Worm (Caenorhabditis elegans): ENCODE data around the gene R09F10.3.
A peak's percentile ranks its signal among the peaks of the same experiment; 100 is the strongest.

R09F10.3 gene

ce11 chrX:8294586-8294985, at the start of gene R09F10.3:
Gene R09F10.3 (plus strand): TSS chrX:8294625.
- TF ChIP-seq unc-62 (GFP tag; optimal IDR thresholded peaks at IDR 0.05) (no peak), mcd-1 (GFP tag; IDR thresholded peaks at IDR 0.05) (no peak), unc-130 (GFP tag; optimal IDR thresholded peaks at IDR 0.05) (no peak), ceh-58 (GFP tag; IDR thresholded peaks at IDR 0.05) (no peak), fkh-3 (tag; optimal IDR thresholded peaks at IDR 0.05) (no peak), ztf-6 (GFP tag; IDR thresholded peaks at IDR 0.05) (no peak), sptf-2 (GFP tag; optimal IDR thresholded peaks at IDR 0.05) (no peak), sea-2 (GFP tag; IDR thresholded peaks at IDR 0.05) (peak; percentile 14; the same call in 1 of the 2 replicates), F37B4.10 (GFP tag; IDR thresholded peaks at IDR 0.05) (no peak), nhr-179 (tag; optimal IDR thresholded peaks at IDR 0.05) (no peak), rec-8 (tag; optimal IDR thresholded peaks at IDR 0.05) (no peak), zfh-2 (GFP tag; conservative IDR thresholded peaks at IDR 0.05) (peak; percentile 65), F52B5.7 (tag; optimal IDR thresholded peaks at IDR 0.05) (no peak), Y67H2A.10 (GFP tag; conservative IDR thresholded peaks at IDR 0.05) (no peak), C06A6.2 (GFP tag; conservative IDR thresholded peaks at IDR 0.05) (no peak), tbx-9 (tag; optimal IDR thresholded peaks at IDR 0.05; ENCODE audit: borderline replicate concordance) (no peak), hlh-26 (GFP tag; conservative IDR thresholded peaks at IDR 0.05) (no peak), nhr-120 (GFP tag; IDR thresholded peaks at IDR 0.05) (no peak)

ce11 chrX:8246126-8246525, 48.3 kb upstream of the R09F10.3 start, which contains the start of gene kqt-2:
Gene kqt-2 (minus strand): TSS chrX:8246369.
- TF ChIP-seq nhr-80 (tag; optimal IDR thresholded peaks at IDR 0.05) (peak; percentile 75), ekl-4 (GFP tag; IDR thresholded peaks at IDR 0.05) (no peak), rec-8 (tag; optimal IDR thresholded peaks at IDR 0.05) (no peak), tbp1 (GFP tag; optimal IDR thresholded peaks at IDR 0.05) (no peak), pbrm-1 (GFP tag; IDR thresholded peaks at IDR 0.05) (no peak), dox-1 (GFP tag; IDR thresholded peaks at IDR 0.05) (peak; percentile 35; the same call in 1 of the 2 replicates), let-607 (tag; optimal IDR thresholded peaks at IDR 0.05) (peak in 1 of 2 experiments; percentile 0), C06A6.2 (GFP tag; conservative IDR thresholded peaks at IDR 0.05) (no peak), madf-10 (tag; optimal IDR thresholded peaks at IDR 0.05) (no peak)

ce11 chrX:8247088-8247487, 47.3 kb upstream of the R09F10.3 start:
- TF ChIP-seq madf-3 (GFP tag; IDR thresholded peaks at IDR 0.05) (0 out of 2 replicates have a peak, but pooled peaks have one; percentile 59), lin-35 (GFP tag; optimal IDR thresholded peaks at IDR 0.05) (no peak)

- TF ChIP-seq K12H6.12 (tag; optimal IDR thresholded peaks at IDR 0.05) (no peak), hmg-1.2 (GFP tag; IDR thresholded peaks at IDR 0.05) (peak; percentile 42; the same call in 1 of the 2 replicates), bed-1 (GFP tag; IDR thresholded peaks at IDR 0.05) (no peak), F52B5.7 (tag; optimal IDR thresholded peaks at IDR 0.05) (no peak), rec-8 (tag; optimal IDR thresholded peaks at IDR 0.05) (no peak), efl-1 (GFP tag; optimal IDR thresholded peaks at IDR 0.05) (no peak), ztf-3 (GFP tag; optimal IDR thresholded peaks at IDR 0.05) (no peak), zfh-2 (GFP tag; conservative IDR thresholded peaks at IDR 0.05) (peak; percentile 73), mel-28 (tag; optimal IDR thresholded peaks at IDR 0.05; ENCODE audit: borderline replicate concordance) (no peak), attf-6 (GFP tag; IDR thresholded peaks at IDR 0.05) (no peak), egrh-3 (GFP tag; IDR thresholded peaks at IDR 0.05) (0 out of 2 replicates have a peak, but pooled peaks have one; percentile 10), cebp-1 (GFP tag; IDR thresholded peaks at IDR 0.05) (no peak), cebp-1 (tag; optimal IDR thresholded peaks at IDR 0.05) (peak; percentile 11), F39B2.1 (GFP tag; IDR thresholded peaks at IDR 0.05) (no peak), F22D6.2 (tag; optimal IDR thresholded peaks at IDR 0.05) (no peak), ceh-27 (GFP tag; optimal IDR thresholded peaks at IDR 0.05) (peak; percentile 14), tbp1 (GFP tag; optimal IDR thresholded peaks at IDR 0.05) (no peak), athp-1 (tag; optimal IDR thresholded peaks at IDR 0.05) (no peak), bed-2 (GFP tag; IDR thresholded peaks at IDR 0.05) (no peak), sdz-38 (tag; optimal IDR thresholded peaks at IDR 0.05) (no peak), chd-7 (tag; optimal IDR thresholded peaks at IDR 0.05) (no peak), unc-62 (GFP tag; optimal IDR thresholded peaks at IDR 0.05) (no peak), ztf-18 (tag; optimal IDR thresholded peaks at IDR 0.05) (no peak)
Observed at ce11 chrX:8252293-8252692, 42.1 kb upstream of the R09F10.3 start, which contains the start of gene M60.6. Gene M60.6 (minus strand): TSS chrX:8252458.
